Fruit fly (Drosophila melanogaster) whole organism, embryonic: ENCODE data around the gene IFT54.
A peak's percentile ranks its signal among the peaks of the same experiment; 100 is the strongest.

Experiments
- Adf1 ChIP-seq: fragments of 200-800 bp; sonication (Bioruptor generic); IDR thresholded peaks from 2 replicates; pipeline ENCODE4 v1.3.6; 2022; ENCODE audit warnings: missing biosample characterization, missing genetic modification characterization
- Atf6 ChIP-seq: fragments of 200-800 bp; sonication (Bioruptor generic); IDR thresholded peaks from 2 replicates; pipeline ENCODE4 v1.3.6; 2022; ENCODE audit warnings: missing biosample characterization, missing genetic modification characterization
- B-H2 ChIP-seq: fragments of 200-800 bp; sonication (Bioruptor generic); optimal IDR thresholded peaks from 2 replicates; lab custom pipeline; 2018; ENCODE audit warnings: missing biosample characterization, mild to moderate bottlenecking, missing genetic modification characterization
- CG10565 ChIP-seq: fragments of 200-800 bp; sonication (Bioruptor generic); optimal IDR thresholded peaks from 3 replicates; lab custom pipeline; 2016; ENCODE audit warnings: missing biosample characterization, mild to moderate bottlenecking, missing genetic modification characterization
- CG11696 ChIP-seq: fragments of 200-800 bp; sonication (Bioruptor generic); IDR thresholded peaks from 2 replicates; pipeline ENCODE4 v1.3.6; 2022; ENCODE audit warnings: missing biosample characterization, missing genetic modification characterization
- CG11723 ChIP-seq: fragments of 200-800 bp; sonication (Bioruptor generic); optimal IDR thresholded peaks from 2 replicates; lab custom pipeline; 2017; ENCODE audit warnings: missing biosample characterization, mild to moderate bottlenecking, missing genetic modification characterization
- CG14441 ChIP-seq: fragments of 200-800 bp; sonication (Bioruptor generic); IDR thresholded peaks from 2 replicates; pipeline ENCODE4 v1.3.6; 2022; ENCODE audit warnings: missing biosample characterization, missing genetic modification characterization
- CG15514 ChIP-seq: fragments of 200-800 bp; sonication (Bioruptor generic); optimal IDR thresholded peaks from 3 replicates; lab custom pipeline; 2017; ENCODE audit warnings: missing biosample characterization, missing genetic modification characterization, mild to moderate bottlenecking, moderate library complexity, missing genetic modification reagents
- CG2202 ChIP-seq: fragments of 200-800 bp; sonication (Bioruptor generic); optimal IDR thresholded peaks from 2 replicates; lab custom pipeline; 2018; ENCODE audit warnings: missing biosample characterization, mild to moderate bottlenecking, missing genetic modification characterization
- CG2875 ChIP-seq: fragments of 200-800 bp; sonication (Bioruptor generic); optimal IDR thresholded peaks from 2 replicates; lab custom pipeline; 2017; ENCODE audit warnings: missing biosample characterization, mild to moderate bottlenecking, missing genetic modification characterization, missing genetic modification reagents
- CG31224 ChIP-seq: fragments of 200-800 bp; sonication (Bioruptor generic); IDR thresholded peaks from 2 replicates; pipeline ENCODE4 v1.3.6; 2022; ENCODE audit warnings: missing biosample characterization, missing genetic modification characterization
- CG31365 ChIP-seq: fragments of 200-800 bp; sonication (Bioruptor generic); optimal IDR thresholded peaks from 2 replicates; lab custom pipeline; 2018; ENCODE audit warnings: missing biosample characterization, mild to moderate bottlenecking, missing genetic modification characterization
- CG32532 ChIP-seq: fragments of 200-800 bp; sonication (Bioruptor generic); IDR thresholded peaks from 2 replicates; pipeline ENCODE4 v1.3.6; 2022; ENCODE audit warnings: missing biosample characterization, missing genetic modification characterization
- CG34376 ChIP-seq: fragments of 200-800 bp; sonication (Bioruptor generic); optimal IDR thresholded peaks from 2 replicates; lab custom pipeline; 2018; ENCODE audit warnings: missing biosample characterization, mild to moderate bottlenecking, missing genetic modification characterization
- CG5180 ChIP-seq: fragments of 200-800 bp; sonication (Bioruptor generic); optimal IDR thresholded peaks from 3 replicates; lab custom pipeline; 2017; ENCODE audit warnings: missing biosample characterization, missing genetic modification characterization, mild to moderate bottlenecking, moderate library complexity, missing genetic modification reagents
- CG6654 ChIP-seq: fragments of 200-800 bp; sonication (Bioruptor generic); optimal IDR thresholded peaks from 2 replicates; lab custom pipeline; 2017; ENCODE audit warnings: missing biosample characterization, mild to moderate bottlenecking, missing genetic modification characterization
- CG7372 ChIP-seq: fragments of 200-800 bp; sonication (Bioruptor generic); IDR thresholded peaks from 2 replicates; pipeline ENCODE4 v1.3.6; 2022; ENCODE audit warnings: missing biosample characterization, missing genetic modification characterization
- CG9797 ChIP-seq: fragments of 200-800 bp; sonication (Bioruptor generic); optimal IDR thresholded peaks from 3 replicates; lab custom pipeline; 2018; ENCODE audit warnings: missing biosample characterization, mild to moderate bottlenecking, missing genetic modification characterization
- CHES-1-like ChIP-seq: fragments of 200-800 bp; sonication (Bioruptor generic); optimal IDR thresholded peaks from 2 replicates; lab custom pipeline; 2016; ENCODE audit warnings: missing biosample characterization, missing genetic modification characterization
- Dll ChIP-seq: fragments of 200-800 bp; sonication (Bioruptor generic); IDR thresholded peaks from 4 replicates; pipeline ENCODE4 v1.3.6; 2022; ENCODE audit warnings: missing biosample characterization, missing genetic modification characterization; ENCODE audit not compliant: partially characterized antibody
- Drgx ChIP-seq: fragments of 200-800 bp; sonication (Bioruptor generic); IDR thresholded peaks from 2 replicates; pipeline ENCODE4 v1.3.6; 2022; ENCODE audit warnings: missing biosample characterization, missing genetic modification characterization
- Eip74EF ChIP-seq, 2 experiments: fragments of 200-800 bp in 1 of 2; fragments of >200 bp in 1 of 2; sonication (Bioruptor generic) in 1 of 2; optimal IDR thresholded peaks; 2 replicates each; lab custom pipeline; 2017 to 2019; ENCODE audit warnings: missing biosample characterization in 2 of 2, missing genetic modification characterization in 2 of 2, mild to moderate bottlenecking in 1 of 2, moderate library complexity in 1 of 2
- Ets97D ChIP-seq: fragments of 200-800 bp; sonication (Bioruptor generic); optimal IDR thresholded peaks from 3 replicates; lab custom pipeline; 2016; ENCODE audit warnings: missing biosample characterization, missing genetic modification characterization
- Fer2 ChIP-seq: fragments of 200-800 bp; sonication (Bioruptor generic); optimal IDR thresholded peaks from 2 replicates; lab custom pipeline; 2018; ENCODE audit warnings: missing biosample characterization, mild to moderate bottlenecking, missing genetic modification characterization, moderate library complexity
- HHEX ChIP-seq: fragments of 200-800 bp; sonication (Bioruptor generic); optimal IDR thresholded peaks from 3 replicates; lab custom pipeline; 2017; ENCODE audit warnings: missing biosample characterization, mild to moderate bottlenecking, missing genetic modification characterization, missing genetic modification reagents
- HmgD ChIP-seq: fragments of 200-800 bp; sonication (Bioruptor generic); optimal IDR thresholded peaks from 3 replicates; lab custom pipeline; 2016; ENCODE audit warnings: missing biosample characterization, missing genetic modification characterization
- Myb ChIP-seq: fragments of 200-800 bp; sonication (Bioruptor generic); optimal IDR thresholded peaks from 2 replicates; lab custom pipeline; 2016; ENCODE audit warnings: missing biosample characterization, missing genetic modification characterization
- NK7.1 ChIP-seq: fragments of 200-800 bp; sonication (Bioruptor generic); optimal IDR thresholded peaks from 3 replicates; lab custom pipeline; 2016; ENCODE audit warnings: missing biosample characterization, missing genetic modification characterization
- NfI ChIP-seq: fragments of 200-800 bp; sonication (Bioruptor generic); optimal IDR thresholded peaks from 3 replicates; lab custom pipeline; 2018; ENCODE audit warnings: missing biosample characterization, mild to moderate bottlenecking, missing genetic modification characterization, moderate library complexity
- Oaz ChIP-seq: fragments of 200-800 bp; sonication (Bioruptor generic); IDR thresholded peaks from 2 replicates; pipeline ENCODE4 v1.3.6; 2022; ENCODE audit warnings: missing biosample characterization, missing genetic modification characterization
- Ptx1 ChIP-seq: fragments of 200-800 bp; sonication (Bioruptor generic); IDR thresholded peaks from 2 replicates; pipeline ENCODE4 v1.3.6; 2022; ENCODE audit warnings: missing biosample characterization, missing genetic modification characterization
- Scr ChIP-seq: fragments of 200-800 bp; sonication (Bioruptor generic); IDR thresholded peaks from 2 replicates; pipeline ENCODE4 v1.3.6; 2022; ENCODE audit warnings: missing biosample characterization, missing genetic modification characterization; ENCODE audit not compliant: partially characterized antibody
- Sox100B ChIP-seq: fragments of 200-800 bp; sonication (Bioruptor generic); optimal IDR thresholded peaks from 3 replicates; lab custom pipeline; 2018; ENCODE audit warnings: missing biosample characterization, mild to moderate bottlenecking, missing genetic modification characterization
- Sry-δ ChIP-seq: fragments of 200-800 bp; sonication (Bioruptor generic); optimal IDR thresholded peaks from 2 replicates; lab custom pipeline; 2016; ENCODE audit warnings: missing biosample characterization, missing genetic modification characterization
- TFAM ChIP-seq: fragments of 200-800 bp; sonication (Bioruptor generic); optimal IDR thresholded peaks from 2 replicates; lab custom pipeline; 2017; ENCODE audit warnings: missing biosample characterization, missing genetic modification characterization, inconsistent platforms
- ato ChIP-seq: fragments of 200-800 bp; sonication (Bioruptor generic); IDR thresholded peaks from 2 replicates; pipeline ENCODE4 v1.3.6; 2022; ENCODE audit warnings: missing biosample characterization, missing genetic modification characterization; ENCODE audit not compliant: partially characterized antibody
- bowl ChIP-seq: fragments of 200-800 bp; sonication (Bioruptor generic); IDR thresholded peaks from 2 replicates; pipeline ENCODE4 v1.3.6; 2022; ENCODE audit warnings: missing biosample characterization, missing genetic modification characterization
- cato ChIP-seq: fragments of 200-800 bp; sonication (Bioruptor generic); optimal IDR thresholded peaks from 2 replicates; lab custom pipeline; 2016; ENCODE audit warnings: missing biosample characterization, missing genetic modification characterization, borderline replicate concordance
- caup ChIP-seq: fragments of 200-800 bp; sonication (Bioruptor generic); optimal IDR thresholded peaks from 3 replicates; lab custom pipeline; 2017; ENCODE audit warnings: missing biosample characterization, mild to moderate bottlenecking, missing genetic modification characterization, moderate library complexity; ENCODE audit not compliant: severe bottlenecking
- fd96Cb ChIP-seq: fragments of 200-800 bp; sonication (Bioruptor generic); optimal IDR thresholded peaks from 2 replicates; lab custom pipeline; 2018; ENCODE audit warnings: missing biosample characterization, mild to moderate bottlenecking, missing genetic modification characterization, moderate library complexity
- gsb-n ChIP-seq: fragments of 200-800 bp; sonication (Bioruptor generic); optimal IDR thresholded peaks from 3 replicates; lab custom pipeline; 2018; ENCODE audit warnings: missing biosample characterization, mild to moderate bottlenecking, missing genetic modification characterization
- gt ChIP-seq: fragments of 200-800 bp; sonication (Bioruptor generic); IDR thresholded peaks from 2 replicates; pipeline ENCODE4 v1.3.6; 2022; ENCODE audit warnings: missing biosample characterization, missing genetic modification characterization
- h ChIP-seq: fragments of >200 bp; optimal IDR thresholded peaks from 2 replicates; lab custom pipeline; 2017
- ham ChIP-seq: fragments of 200-800 bp; sonication (Bioruptor generic); IDR thresholded peaks from 2 replicates; pipeline ENCODE4 v1.3.6; 2022; ENCODE audit warnings: missing biosample characterization, missing genetic modification characterization
- lab ChIP-seq: fragments of 200-800 bp; sonication (Bioruptor generic); optimal IDR thresholded peaks from 3 replicates; lab custom pipeline; 2017; ENCODE audit warnings: missing biosample characterization, missing genetic modification characterization, mild to moderate bottlenecking, moderate library complexity, missing genetic modification reagents
- sens-2 ChIP-seq: fragments of 200-800 bp; sonication (Bioruptor generic); IDR thresholded peaks from 2 replicates; pipeline ENCODE4 v1.3.6; 2022; ENCODE audit warnings: missing biosample characterization, missing genetic modification characterization
- slou ChIP-seq: fragments of 200-800 bp; sonication (Bioruptor generic); optimal IDR thresholded peaks from 3 replicates; lab custom pipeline; 2016; ENCODE audit warnings: missing biosample characterization, missing genetic modification characterization
- slp2 ChIP-seq: fragments of 200-800 bp; sonication (Bioruptor generic); optimal IDR thresholded peaks from 2 replicates; lab custom pipeline; 2016; ENCODE audit warnings: missing biosample characterization, missing genetic modification characterization
- tgo ChIP-seq: fragments of 200-800 bp; sonication (Bioruptor generic); IDR thresholded peaks from 3 replicates; pipeline ENCODE4 v1.3.6; 2022; ENCODE audit warnings: missing biosample characterization, missing genetic modification characterization
- ttk ChIP-seq: fragments of 200-800 bp; sonication (Bioruptor generic); IDR thresholded peaks from 2 replicates; pipeline ENCODE4 v2.1.2; 2022; ENCODE audit warnings: missing biosample characterization, missing genetic modification characterization

Gene IFT54

dm6 chr3R:14283754-14284421 is 18.3 kb upstream of the IFT54 start (continued):
- TF ChIP-seq CG2875 (peak; percentile 98), Fer2 (tag; lab: Kevin White, UChicago) (peak; percentile 94), CG34376 (GFP tag; lab: Kevin White, UChicago) (peak; percentile 92), lab (GFP tag; lab: Kevin White, UChicago) (peak; percentile 99), tgo (no peak), slou (GFP tag; lab: Kevin White, UChicago) (peak; percentile 95), CG6654 (GFP tag; lab: Kevin White, UChicago) (peak; percentile 90), gsb-n (tag; lab: Kevin White, UChicago) (peak; percentile 99), CG9797 (peak; percentile 26), Sry-δ (GFP tag; lab: Kevin White, UChicago) (peak; percentile 28), CG14441 (GFP tag; lab: Robert Waterston, UW) (no peak), CG31365 (tag; lab: Kevin White, UChicago) (peak; percentile 90), TFAM (GFP tag; lab: Kevin White, UChicago) (peak; percentile 88), Ptx1 (no peak), NK7.1 (GFP tag; lab: Kevin White, UChicago) (peak; percentile 60), CG5180 (GFP tag; lab: Kevin White, UChicago) (peak; percentile 91), caup (GFP tag; lab: Kevin White, UChicago) (peak; percentile 99), Sox100B (GFP tag; lab: Kevin White, UChicago) (peak; percentile 98), Drgx (GFP tag; lab: Robert Waterston, UW) (no peak), ato (no peak), NfI (GFP tag; lab: Kevin White, UChicago) (peak; percentile 99), Atf6 (GFP tag; lab: Robert Waterston, UW) (no peak), CG11696 (GFP tag; lab: Robert Waterston, UW) (no peak), ham (GFP tag; lab: Robert Waterston, UW) (no peak), Eip74EF (GFP tag; optimal IDR thresholded peaks at IDR 0.05; lab: Kevin White, UChicago) (peak in 1 of 2 experiments; percentile 99), bowl (no peak), CG11723 (GFP tag; lab: Kevin White, UChicago) (peak; percentile 97), CHES-1-like (GFP tag; lab: Kevin White, UChicago) (peak; percentile 93), Scr (GFP tag; lab: Robert Waterston, UW) (no peak), Myb (GFP tag; lab: Kevin White, UChicago) (peak; percentile 67), CG15514 (GFP tag; lab: Kevin White, UChicago) (peak; percentile 93), Ets97D (GFP tag; lab: Kevin White, UChicago) (peak; percentile 82), sens-2 (GFP tag; lab: Robert Waterston, UW) (no peak), CG2202 (tag; lab: Kevin White, UChicago) (peak; percentile 96), slp2 (GFP tag; lab: Kevin White, UChicago) (peak; percentile 92), CG31224 (GFP tag; lab: Robert Waterston, UW) (no peak), HHEX (GFP tag; lab: Kevin White, UChicago) (peak; percentile 98), Adf1 (GFP tag; lab: Robert Waterston, UW) (no peak), cato (GFP tag; lab: Kevin White, UChicago) (peak; percentile 97), B-H2 (GFP tag; lab: Kevin White, UChicago) (peak; percentile 94), Dll (GFP tag; lab: Robert Waterston, UW) (no peak), gt (GFP tag; lab: Robert Waterston, UW) (no peak), CG7372 (no peak), h (lab: Kevin White, UChicago) (no peak), HmgD (peak; percentile 55), CG10565 (GFP tag; lab: Kevin White, UChicago) (peak; percentile 90), Oaz (no peak), fd96Cb (peak; percentile 99), ttk (GFP tag; lab: Robert Waterston, UW) (no peak), CG32532 (GFP tag; lab: Robert Waterston, UW) (no peak)
